Worm (Caenorhabditis elegans): ENCODE results near the gene gtap-2.

DNA sequence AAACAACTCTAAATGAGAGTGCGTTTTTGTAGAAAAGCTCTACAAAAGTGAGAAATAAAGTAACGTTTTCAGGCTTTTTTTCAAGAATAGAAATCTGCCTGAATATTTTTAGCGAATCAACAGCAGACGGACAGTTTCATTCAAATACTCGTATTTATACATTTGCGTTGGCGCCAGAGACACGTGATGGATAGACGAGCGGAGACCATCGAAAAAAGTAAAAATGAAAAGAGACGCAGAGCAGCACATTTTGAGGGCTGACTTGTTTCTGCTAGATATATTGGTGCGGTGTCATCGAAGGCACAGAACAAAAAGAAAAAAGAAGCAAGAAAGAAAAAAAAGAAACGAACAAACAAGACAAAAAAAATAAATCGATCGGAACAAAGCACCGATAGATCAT lies 17.7 kb downstream of the gtap-2 start:
- TF ChIP-seq elt-3 (tag; optimal IDR thresholded peaks at IDR 0.05), result no peak
- TF ChIP-seq hlh-1 (tag; optimal IDR thresholded peaks at IDR 0.05), result no peak
- no peak for TF ChIP-seq zip-8 (tag; optimal IDR thresholded peaks at IDR 0.05)
- TF ChIP-seq mep-1 (tag; optimal IDR thresholded peaks at IDR 0.05), result peak; percentile 3
- no peak for TF ChIP-seq ces-1 (GFP tag; optimal IDR thresholded peaks at IDR 0.05)
- no peak for TF ChIP-seq unc-39 (tag; optimal IDR thresholded peaks at IDR 0.05)
- TF ChIP-seq lin-13 (tag; optimal IDR thresholded peaks at IDR 0.05), result no peak
- TF ChIP-seq pha-4 (tag; optimal IDR thresholded peaks at IDR 0.05), result no peak

Data from whole organism, mixed stage, embryonic.